ENCODE assay signal across 5 worm cellular contexts in genomic region chrIV:11913295-11913940, ce11.
TF ChIP-seq lines count a peak whose summit lies in the region.

No protein-coding gene starts in this region.

TF ChIP-seq in whole organism, L1 larva, 84 proteins besides CTCF, POLR2A, EP300 and RAD21:
- TF ChIP-seq mdl-1 (tag; optimal IDR thresholded peaks at IDR 0.05; lab: Kevin White, UChicago) (no peak), nhr-20 (tag; optimal IDR thresholded peaks at IDR 0.05; lab: Kevin White, UChicago) (no peak), egl-27 (tag; optimal IDR thresholded peaks at IDR 0.05; lab: Kevin White, UChicago) (no peak), egl-13 (tag; optimal IDR thresholded peaks at IDR 0.05; lab: Kevin White, UChicago) (no peak), lin-35 (GFP tag; optimal IDR thresholded peaks at IDR 0.05; lab: Kevin White, UChicago) (peak in 1 of 2 experiments; percentile 13), zag-1 (tag; optimal IDR thresholded peaks at IDR 0.05; lab: Kevin White, UChicago) (no peak), elt-2 (tag; optimal IDR thresholded peaks at IDR 0.05; lab: Kevin White, UChicago) (peak; percentile 46), nhr-71 (tag; optimal IDR thresholded peaks at IDR 0.05; lab: Kevin White, UChicago) (peak; percentile 26), rnt-1 (tag; optimal IDR thresholded peaks at IDR 0.05; lab: Kevin White, UChicago) (no peak), nhr-12 (tag; optimal IDR thresholded peaks at IDR 0.05; lab: Kevin White, UChicago) (no peak), efl-1 (optimal IDR thresholded peaks at IDR 0.05; lab: Kevin White, UChicago) (no peak), efl-1 (GFP tag; optimal IDR thresholded peaks at IDR 0.05 in 1 of 2; lab: Kevin White, UChicago) (peak in 1 of 2 experiments; percentile 55)

TF ChIP-seq in whole organism, L2 larva, 48 proteins besides CTCF, POLR2A, EP300 and RAD21:
- TF ChIP-seq snpc-4 (tag; optimal IDR thresholded peaks at IDR 0.05; lab: Kevin White, UChicago) (no peak), gmeb-1 (tag; optimal IDR thresholded peaks at IDR 0.05; lab: Kevin White, UChicago) (peak; percentile 12), fos-1 (tag; optimal IDR thresholded peaks at IDR 0.05; lab: Kevin White, UChicago) (peak; percentile 11), mab-5 (tag; optimal IDR thresholded peaks at IDR 0.05; lab: Kevin White, UChicago) (no peak)

TF ChIP-seq in whole organism, L3 larva, 47 proteins besides CTCF, POLR2A, EP300 and RAD21:
- TF ChIP-seq elt-2 (tag; optimal IDR thresholded peaks at IDR 0.05; lab: Kevin White, UChicago) (peak; percentile 44), pqm-1 (tag; optimal IDR thresholded peaks at IDR 0.05; lab: Kevin White, UChicago) (peak; percentile 25), R02D3.7 (tag; optimal IDR thresholded peaks at IDR 0.05; lab: Kevin White, UChicago) (no peak), jun-1 (tag; optimal IDR thresholded peaks at IDR 0.05; lab: Kevin White, UChicago) (no peak), aly-2 (tag; optimal IDR thresholded peaks at IDR 0.05; lab: Kevin White, UChicago) (peak; percentile 39), ceh-82 (tag; optimal IDR thresholded peaks at IDR 0.05; lab: Kevin White, UChicago) (no peak), nhr-43 (tag; optimal IDR thresholded peaks at IDR 0.05; lab: Kevin White, UChicago; ENCODE audit: poor library complexity, severe bottlenecking) (no peak)

TF ChIP-seq in whole organism, L4 larva, 104 proteins besides CTCF, POLR2A, EP300 and RAD21 (continues in another document):
- TF ChIP-seq nhr-25 (tag; optimal IDR thresholded peaks at IDR 0.05; lab: Kevin White, UChicago; ENCODE audit: borderline replicate concordance, insufficient read depth) (no peak), lir-3 (tag; optimal IDR thresholded peaks at IDR 0.05; lab: Kevin White, UChicago) (no peak), ceh-20 (GFP tag; IDR thresholded peaks at IDR 0.05; lab: Robert Waterston, UW) (no peak; the same call in 1 of the 2 replicates), Y5F2A.4 (GFP tag; optimal IDR thresholded peaks at IDR 0.05; lab: Kevin White, UChicago) (no peak), gei-8 (GFP tag; optimal IDR thresholded peaks at IDR 0.05; lab: Kevin White, UChicago) (no peak), mes-2 (tag; optimal IDR thresholded peaks at IDR 0.05; lab: Kevin White, UChicago; ENCODE audit: poor library complexity, severe bottlenecking) (no peak), nhr-76 (tag; optimal IDR thresholded peaks at IDR 0.05; lab: Kevin White, UChicago) (no peak), ztf-11 (tag; optimal IDR thresholded peaks at IDR 0.05; lab: Kevin White, UChicago) (no peak), tra-1 (GFP tag; IDR thresholded peaks at IDR 0.05; lab: Robert Waterston, UW) (no peak), skn-1 (tag; optimal IDR thresholded peaks at IDR 0.05; lab: Kevin White, UChicago) (no peak), hif-1 (tag; optimal IDR thresholded peaks at IDR 0.05; lab: Kevin White, UChicago) (no peak), zip-2 (tag; optimal IDR thresholded peaks at IDR 0.05; lab: Kevin White, UChicago) (no peak), mxl-3 (GFP tag; optimal IDR thresholded peaks at IDR 0.05; lab: Kevin White, UChicago) (no peak), hmg-1.1 (GFP tag; IDR thresholded peaks at IDR 0.05; lab: Robert Waterston, UW) (no peak; the same call in 1 of the 2 replicates), madf-5 (GFP tag; IDR thresholded peaks at IDR 0.05; lab: Robert Waterston, UW) (0 out of 4 replicates have a peak, but pooled peaks of 1 of the 2 experiments have one; percentile 19), dve-1 (tag; optimal IDR thresholded peaks at IDR 0.05; lab: Kevin White, UChicago; ENCODE audit: insufficient read depth) (peak; percentile 38), dmd-6 (GFP tag; IDR thresholded peaks at IDR 0.05; lab: Robert Waterston, UW) (peak; percentile 48), fos-1 (tag; optimal IDR thresholded peaks at IDR 0.05; lab: Kevin White, UChicago) (no peak), nhr-42 (GFP tag; IDR thresholded peaks at IDR 0.05; lab: Robert Waterston, UW) (0 out of 2 replicates have a peak, but pooled peaks have one; percentile 6), pha-4 (GFP tag; IDR thresholded peaks at IDR 0.05; lab: Robert Waterston, UW) (0 out of 2 replicates have a peak, but pooled peaks have one; percentile 68), pha-4 (tag; optimal IDR thresholded peaks at IDR 0.05; lab: Kevin White, UChicago) (no peak), Y75B8A.6 (GFP tag; IDR thresholded peaks at IDR 0.05; lab: Robert Waterston, UW) (peak; percentile 86; the same call in 1 of the 2 replicates), T26A8.4 (GFP tag; IDR thresholded peaks at IDR 0.05; lab: Robert Waterston, UW) (peak; percentile 81), mdt-29 (GFP tag; IDR thresholded peaks at IDR 0.05; lab: Robert Waterston, UW) (peak; percentile 73; the same call in 1 of the 2 replicates), nhr-6 (tag; optimal IDR thresholded peaks at IDR 0.05; lab: Kevin White, UChicago) (no peak), egl-43 (GFP tag; IDR thresholded peaks at IDR 0.05; lab: Robert Waterston, UW) (no peak), madf-9 (GFP tag; conservative IDR thresholded peaks at IDR 0.05; lab: Robert Waterston, UW) (no peak), R02D3.7 (tag; optimal IDR thresholded peaks at IDR 0.05; lab: Kevin White, UChicago) (no peak), F26F4.8 (GFP tag; conservative IDR thresholded peaks at IDR 0.05; lab: Robert Waterston, UW) (no peak), nhr-102 (tag; optimal IDR thresholded peaks at IDR 0.05; lab: Kevin White, UChicago) (peak; percentile 12), ceh-82 (tag; optimal IDR thresholded peaks at IDR 0.05; lab: Kevin White, UChicago) (no peak), ceh-44 (GFP tag; IDR thresholded peaks at IDR 0.05; lab: Robert Waterston, UW) (no peak), mdl-1 (tag; optimal IDR thresholded peaks at IDR 0.05; lab: Kevin White, UChicago) (no peak), daf-16 (GFP tag; optimal IDR thresholded peaks at IDR 0.05; lab: Kevin White, UChicago) (no peak), daf-16 (tag; optimal IDR thresholded peaks at IDR 0.05; lab: Kevin White, UChicago) (peak; percentile 42)

TF ChIP-seq in whole organism, young adult, 124 proteins besides CTCF, POLR2A, EP300 and RAD21 (continues in another document):
- TF ChIP-seq repo-1 (tag; optimal IDR thresholded peaks at IDR 0.05; lab: Kevin White, UChicago) (peak; percentile 68), hmg-1.2 (GFP tag; IDR thresholded peaks at IDR 0.05; lab: Robert Waterston, UW) (peak; percentile 33; the same call in 1 of the 2 replicates), attf-5 (GFP tag; optimal IDR thresholded peaks at IDR 0.05; lab: Kevin White, UChicago) (no peak), zim-3 (tag; optimal IDR thresholded peaks at IDR 0.05; lab: Kevin White, UChicago) (no peak), T07F8.4 (tag; optimal IDR thresholded peaks at IDR 0.05; lab: Kevin White, UChicago) (no peak), akir-1 (GFP tag; optimal IDR thresholded peaks at IDR 0.05; lab: Kevin White, UChicago) (no peak), Y53G8AR.9 (GFP tag; conservative IDR thresholded peaks at IDR 0.05; lab: Robert Waterston, UW) (peak; percentile 96), ztf-22 (GFP tag; optimal IDR thresholded peaks at IDR 0.05; lab: Kevin White, UChicago) (no peak), madf-8 (GFP tag; conservative IDR thresholded peaks at IDR 0.05; lab: Robert Waterston, UW) (no peak), K11D2.4 (GFP tag; IDR thresholded peaks at IDR 0.05; lab: Robert Waterston, UW) (peak; percentile 43; the same call in 1 of the 2 replicates), lsy-27 (tag; optimal IDR thresholded peaks at IDR 0.05; lab: Kevin White, UChicago; ENCODE audit: borderline replicate concordance, insufficient read depth) (no peak), ekl-4 (GFP tag; IDR thresholded peaks at IDR 0.05; lab: Robert Waterston, UW) (peak; percentile 61), F10E7.11 (tag; optimal IDR thresholded peaks at IDR 0.05; lab: Kevin White, UChicago) (no peak), mel-28 (tag; optimal IDR thresholded peaks at IDR 0.05; lab: Kevin White, UChicago; ENCODE audit: borderline replicate concordance) (no peak), efl-1 (GFP tag; optimal IDR thresholded peaks at IDR 0.05; lab: Kevin White, UChicago) (no peak), ztf-26 (tag; optimal IDR thresholded peaks at IDR 0.05; lab: Kevin White, UChicago) (peak; percentile 34), B0261.1 (tag; optimal IDR thresholded peaks at IDR 0.05; lab: Kevin White, UChicago) (no peak), egl-44 (GFP tag; IDR thresholded peaks at IDR 0.05; lab: Robert Waterston, UW) (no peak; the same call in 1 of the 2 replicates), rcor-1 (GFP tag; IDR thresholded peaks at IDR 0.05; lab: Robert Waterston, UW) (no peak), F57A8.1 (GFP tag; optimal IDR thresholded peaks at IDR 0.05; lab: Kevin White, UChicago) (no peak), dpff-1 (tag; optimal IDR thresholded peaks at IDR 0.05; lab: Kevin White, UChicago) (no peak), hsf-1 (GFP tag; IDR thresholded peaks at IDR 0.05; lab: Robert Waterston, UW) (peak; percentile 12; the same call in 1 of the 2 replicates), Y56A3A.18 (GFP tag; IDR thresholded peaks at IDR 0.05; lab: Robert Waterston, UW) (peak; percentile 80; the same call in 1 of the 2 replicates), ccch-3 (GFP tag; optimal IDR thresholded peaks at IDR 0.05; lab: Kevin White, UChicago) (no peak), snpc-1.1 (tag; optimal IDR thresholded peaks at IDR 0.05; lab: Kevin White, UChicago; ENCODE audit: insufficient read depth) (no peak), fkh-3 (tag; optimal IDR thresholded peaks at IDR 0.05; lab: Kevin White, UChicago) (no peak), rec-8 (tag; optimal IDR thresholded peaks at IDR 0.05; lab: Kevin White, UChicago) (no peak), somi-1 (GFP tag; optimal IDR thresholded peaks at IDR 0.05; lab: Kevin White, UChicago) (no peak), egrh-3 (GFP tag; IDR thresholded peaks at IDR 0.05; lab: Robert Waterston, UW) (no peak), snpc-1.3 (tag; optimal IDR thresholded peaks at IDR 0.05; lab: Kevin White, UChicago; ENCODE audit: insufficient read depth) (no peak), attf-3 (GFP tag; conservative IDR thresholded peaks at IDR 0.05; lab: Robert Waterston, UW) (no peak), athp-1 (tag; optimal IDR thresholded peaks at IDR 0.05; lab: Kevin White, UChicago) (no peak), F52B5.7 (tag; optimal IDR thresholded peaks at IDR 0.05; lab: Kevin White, UChicago) (no peak), F39B2.1 (GFP tag; IDR thresholded peaks at IDR 0.05; lab: Robert Waterston, UW) (peak; percentile 56; the same call in 1 of the 2 replicates), ztf-28 (GFP tag; IDR thresholded peaks at IDR 0.05; lab: Robert Waterston, UW) (no peak), T26A5.8 (tag; optimal IDR thresholded peaks at IDR 0.05; lab: Kevin White, UChicago) (no peak), aptf-2 (GFP tag; conservative IDR thresholded peaks at IDR 0.05; lab: Robert Waterston, UW) (no peak), let-607 (tag; optimal IDR thresholded peaks at IDR 0.05; lab: Kevin White, UChicago) (peak in 1 of 2 experiments; percentile 25), ceh-40 (GFP tag; IDR thresholded peaks at IDR 0.05; lab: Robert Waterston, UW) (no peak), lin-54 (GFP tag; optimal IDR thresholded peaks at IDR 0.05; lab: Kevin White, UChicago) (peak; percentile 35)
